Worm (Caenorhabditis elegans) whole organism, L4/young adult: Measurements from ENCODE around the gene Y97E10C.1.

Experiments used
- W03F9.2 ChIP-seq: fragments of 150-350 bp; optimal IDR thresholded peaks from 2 replicates; lab custom pipeline; 2014; ENCODE audit warnings: missing biosample characterization, missing genetic modification characterization
- dao-5 ChIP-seq: sonication (generic microtip); optimal IDR thresholded peaks from 2 replicates; lab custom pipeline; 2016; ENCODE audit warnings: missing genotype, missing genetic modification characterization, moderate library complexity, missing compliant biosample characterization
- him-1 ChIP-seq: sonication (generic microtip); optimal IDR thresholded peaks from 2 replicates; lab custom pipeline; 2016; ENCODE audit warnings: missing genotype, missing genetic modification reagents, missing genetic modification characterization, missing compliant biosample characterization

Y97E10C.1 gene

ce11 chrV:7774143-7774595 lies 45.5 kb downstream of the Y97E10C.1 start, which contains the start of gene grl-10:
TSS of gene grl-10 (plus strand) at chrV:7774545.
- TF ChIP-seq W03F9.2 = no peak

- TF ChIP-seq W03F9.2 = no peak
- no peak for TF ChIP-seq him-1 (tag; lab: Kevin White, UChicago)
Observed at ce11 chrV:7775226-7775625, 46.5 kb downstream of the Y97E10C.1 start.

- no peak for TF ChIP-seq dao-5 (tag; lab: Kevin White, UChicago)
- peak; percentile 78 for TF ChIP-seq W03F9.2
- TF ChIP-seq him-1 (tag; lab: Kevin White, UChicago) = no peak
Observed at ce11 chrV:7776029-7776628, 47.5 kb downstream of the Y97E10C.1 start, which contains the start of the genes rpl-39 and rps-30. TSS of gene rpl-39 (minus strand) at chrV:7776079. TSS of gene rps-30 (plus strand) at chrV:7776578.

- TF ChIP-seq W03F9.2 (no peak), him-1 (tag; lab: Kevin White, UChicago) (no peak), dao-5 (tag; lab: Kevin White, UChicago) (no peak)
Observed at ce11 chrV:7777098-7777497, 48.4 kb downstream of the Y97E10C.1 start, which contains the start of gene C26F1.3. TSS of gene C26F1.3 (plus strand) at chrV:7777300.

ce11 chrV:7778999-7779398 lies 50.3 kb downstream of the Y97E10C.1 start:
- TF ChIP-seq W03F9.2 (no peak), him-1 (tag; lab: Kevin White, UChicago) (no peak), dao-5 (tag; lab: Kevin White, UChicago) (no peak)
